Worm (Caenorhabditis elegans): ENCODE measurements around the gene F10G7.12.

- no peak for TF ChIP-seq mdl-1 (tag; optimal IDR thresholded peaks at IDR 0.05)
- TF ChIP-seq nhr-25 (tag; optimal IDR thresholded peaks at IDR 0.05): no peak
- TF ChIP-seq ztf-4 (tag; optimal IDR thresholded peaks at IDR 0.05): no peak
- no peak for TF ChIP-seq lin-39 (tag; optimal IDR thresholded peaks at IDR 0.05)
- no peak for TF ChIP-seq nhr-237 (tag; optimal IDR thresholded peaks at IDR 0.05)
- no peak for TF ChIP-seq ZK546.5 (tag; optimal IDR thresholded peaks at IDR 0.05)
Observed at ce11 chrII:4677916-4678315, 11.7 kb upstream of the F10G7.12 start, which contains the start of gene T05A7.1.

All from whole organism, L3 larva.